Worm (Caenorhabditis elegans): ENCODE data around the gene ugt-49.

- TF ChIP-seq ztf-11 (tag; optimal IDR thresholded peaks at IDR 0.05) (no peak), alr-1 (tag; optimal IDR thresholded peaks at IDR 0.05; ENCODE audit: borderline replicate concordance) (no peak)
Measured at ce11 chrV:10338305-10338992, 33.7 kb upstream of the ugt-49 start, which contains the start of gene arx-2.

Data from whole organism, L1 larva.